Fruit fly (Drosophila melanogaster): ENCODE data around the gene nom.

dm6 chr3R:8686446-8686845, 36.5 kb upstream of the nom start:
- TF ChIP-seq EcR (GFP tag; optimal IDR thresholded peaks at IDR 0.05) (no peak), Ets98B (GFP tag; IDR thresholded peaks at IDR 0.05) (no peak), Pif1A (GFP tag; optimal IDR thresholded peaks at IDR 0.05) (no peak), CG8301 (tag; optimal IDR thresholded peaks at IDR 0.05) (no peak), CG34367 (tag; optimal IDR thresholded peaks at IDR 0.05) (no peak)

Data from whole organism, pupa.